Worm (Caenorhabditis elegans) whole organism, L2 larva: ENCODE measurements around the gene Y41G9A.10.

Experiments used
- C34F6.9 ChIP-seq: fragments of 150-350 bp; optimal IDR thresholded peaks from 2 replicates; lab custom pipeline; 2014; ENCODE audit warnings: missing biosample characterization, missing genetic modification characterization
- F13H6.1 ChIP-seq: sonication (generic microtip); optimal IDR thresholded peaks from 2 replicates; lab custom pipeline; 2016; ENCODE audit warnings: missing genetic modification characterization, missing compliant biosample characterization
- R02D3.7 ChIP-seq: fragments of 150-350 bp; optimal IDR thresholded peaks from 2 replicates; lab custom pipeline; 2014; ENCODE audit warnings: missing biosample characterization, missing genetic modification characterization
- alr-1 ChIP-seq: fragments of 150-350 bp; optimal IDR thresholded peaks from 2 replicates; lab custom pipeline; 2014; ENCODE audit warnings: missing biosample characterization, missing genetic modification characterization
- blmp-1 ChIP-seq: sonication (generic microtip); optimal IDR thresholded peaks from 2 replicates; lab custom pipeline; 2017; ENCODE audit warnings: missing genetic modification characterization, mild to moderate bottlenecking, missing compliant biosample characterization, antibody characterized with exemption, moderate library complexity; ENCODE audit not compliant: insufficient read depth
- ceh-16 ChIP-seq: fragments of 150-350 bp; optimal IDR thresholded peaks from 2 replicates; lab custom pipeline; 2014; ENCODE audit warnings: missing biosample characterization, missing genetic modification characterization
- ceh-82 ChIP-seq: fragments of 150-350 bp; optimal IDR thresholded peaks from 2 replicates; lab custom pipeline; 2014; ENCODE audit warnings: missing biosample characterization, missing genetic modification characterization
- crh-2 ChIP-seq: sonication (generic microtip); optimal IDR thresholded peaks from 2 replicates; lab custom pipeline; 2017; ENCODE audit warnings: missing biosample characterization, missing genetic modification characterization
- dmd-4 ChIP-seq: sonication (generic microtip); optimal IDR thresholded peaks from 2 replicates; lab custom pipeline; 2017; ENCODE audit warnings: missing biosample characterization, missing genetic modification characterization
- egl-27 ChIP-seq: sonication (generic microtip); optimal IDR thresholded peaks from 3 replicates; lab custom pipeline; 2017; ENCODE audit warnings: missing biosample characterization, missing genetic modification reagents, missing genetic modification characterization
- elt-1 ChIP-seq: fragments of 150-350 bp; optimal IDR thresholded peaks from 2 replicates; lab custom pipeline; 2014; ENCODE audit warnings: missing biosample characterization, missing genetic modification characterization
- elt-3 ChIP-seq: sonication (generic microtip); optimal IDR thresholded peaks from 2 replicates; lab custom pipeline; 2017; ENCODE audit warnings: missing biosample characterization, missing genetic modification characterization
- fos-1 ChIP-seq: fragments of 150-350 bp; optimal IDR thresholded peaks from 2 replicates; lab custom pipeline; 2014; ENCODE audit warnings: missing biosample characterization, missing genetic modification characterization
- gmeb-1 ChIP-seq: fragments of 150-350 bp; optimal IDR thresholded peaks from 2 replicates; lab custom pipeline; 2014; ENCODE audit warnings: missing biosample characterization, missing genetic modification characterization
- lin-11 ChIP-seq: fragments of 150-350 bp; sonication (generic microtip); optimal IDR thresholded peaks from 2 replicates; lab custom pipeline; 2014; ENCODE audit warnings: missing biosample characterization, missing genetic modification characterization, inconsistent platforms, mixed read lengths
- lin-13 ChIP-seq: fragments of 150-350 bp; optimal IDR thresholded peaks from 2 replicates; lab custom pipeline; 2014; ENCODE audit warnings: missing biosample characterization, missing genetic modification reagents, missing genetic modification characterization
- mab-5 ChIP-seq: fragments of 150-350 bp; optimal IDR thresholded peaks from 2 replicates; lab custom pipeline; 2014; ENCODE audit warnings: missing biosample characterization, missing genetic modification characterization
- mdl-1 ChIP-seq, 2 experiments: fragments of 150-350 bp in 1 of 2; sonication (generic microtip) in 1 of 2; optimal IDR thresholded peaks; 2 replicates each; lab custom pipeline; 2017; ENCODE audit warnings: missing biosample characterization in 2 of 2, missing genetic modification characterization in 2 of 2
- nhr-10 ChIP-seq: sonication (generic microtip); optimal IDR thresholded peaks from 2 replicates; lab custom pipeline; 2017; ENCODE audit warnings: missing biosample characterization, missing genetic modification characterization
- nhr-11 ChIP-seq: fragments of 150-350 bp; optimal IDR thresholded peaks from 2 replicates; lab custom pipeline; 2014; ENCODE audit warnings: missing biosample characterization, missing genetic modification characterization
- nhr-12 ChIP-seq: fragments of 150-350 bp; optimal IDR thresholded peaks from 2 replicates; lab custom pipeline; 2014; ENCODE audit warnings: missing biosample characterization, missing genetic modification characterization
- nhr-129 ChIP-seq: fragments of 150-350 bp; optimal IDR thresholded peaks from 2 replicates; lab custom pipeline; 2014; ENCODE audit warnings: missing biosample characterization, missing genetic modification characterization
- nhr-21 ChIP-seq: fragments of 150-350 bp; optimal IDR thresholded peaks from 2 replicates; lab custom pipeline; 2014; ENCODE audit warnings: missing biosample characterization, missing genetic modification characterization
- nhr-23 ChIP-seq: fragments of 150-350 bp; optimal IDR thresholded peaks from 2 replicates; lab custom pipeline; 2014; ENCODE audit warnings: missing biosample characterization, missing genetic modification reagents, missing genetic modification characterization
- nhr-237 ChIP-seq: fragments of 150-350 bp; optimal IDR thresholded peaks from 2 replicates; lab custom pipeline; 2014; ENCODE audit warnings: missing biosample characterization, missing genetic modification characterization
- nhr-25 ChIP-seq: fragments of 150-350 bp; sonication (generic microtip); optimal IDR thresholded peaks from 3 replicates; lab custom pipeline; 2014; ENCODE audit warnings: missing biosample characterization, missing genetic modification characterization
- nhr-77 ChIP-seq: fragments of 150-350 bp; optimal IDR thresholded peaks from 2 replicates; lab custom pipeline; 2014; ENCODE audit warnings: missing biosample characterization, missing genetic modification characterization
- peb-1 ChIP-seq: fragments of 150-350 bp; optimal IDR thresholded peaks from 2 replicates; lab custom pipeline; 2014; ENCODE audit warnings: missing biosample characterization, missing genetic modification characterization
- sem-4 ChIP-seq: fragments of 150-350 bp; optimal IDR thresholded peaks from 2 replicates; lab custom pipeline; 2014; ENCODE audit warnings: missing biosample characterization, missing genetic modification reagents, missing genetic modification characterization
- skn-1 ChIP-seq: sonication (generic microtip); optimal IDR thresholded peaks from 2 replicates; lab custom pipeline; 2017; ENCODE audit warnings: missing biosample characterization, missing genetic modification characterization
- sma-3 ChIP-seq: sonication (generic microtip); optimal IDR thresholded peaks from 2 replicates; lab custom pipeline; 2016; ENCODE audit warnings: missing genetic modification reagents, missing genetic modification characterization, missing compliant biosample characterization
- snpc-4 ChIP-seq: fragments of 150-350 bp; optimal IDR thresholded peaks from 2 replicates; lab custom pipeline; 2014; ENCODE audit warnings: missing biosample characterization, missing genetic modification characterization
- unc-39 ChIP-seq: fragments of 150-350 bp; optimal IDR thresholded peaks from 2 replicates; lab custom pipeline; 2014; ENCODE audit warnings: missing biosample characterization, missing genetic modification characterization
- unc-55 ChIP-seq: fragments of 150-350 bp; sonication (generic microtip); optimal IDR thresholded peaks from 3 replicates; lab custom pipeline; 2014; ENCODE audit warnings: missing biosample characterization, missing genetic modification reagents, missing genetic modification characterization
- zag-1 ChIP-seq: fragments of 150-350 bp; optimal IDR thresholded peaks from 2 replicates; lab custom pipeline; 2014; ENCODE audit warnings: missing biosample characterization, missing genetic modification characterization
- ztf-1 ChIP-seq: fragments of 200-800 bp; sonication (Bioruptor generic); conservative IDR thresholded peaks from 2 replicates; pipeline ENCODE4 v1.3.6; 2022; ENCODE audit warnings: missing genetic modification characterization, missing compliant biosample characterization
- ztf-11 ChIP-seq: sonication (generic microtip); optimal IDR thresholded peaks from 2 replicates; lab custom pipeline; 2017; ENCODE audit warnings: missing biosample characterization, missing genetic modification characterization
- ztf-4 ChIP-seq: fragments of 150-350 bp; optimal IDR thresholded peaks from 2 replicates; lab custom pipeline; 2014; ENCODE audit warnings: missing biosample characterization, missing genetic modification characterization

Y41G9A.10 gene

DNA sequence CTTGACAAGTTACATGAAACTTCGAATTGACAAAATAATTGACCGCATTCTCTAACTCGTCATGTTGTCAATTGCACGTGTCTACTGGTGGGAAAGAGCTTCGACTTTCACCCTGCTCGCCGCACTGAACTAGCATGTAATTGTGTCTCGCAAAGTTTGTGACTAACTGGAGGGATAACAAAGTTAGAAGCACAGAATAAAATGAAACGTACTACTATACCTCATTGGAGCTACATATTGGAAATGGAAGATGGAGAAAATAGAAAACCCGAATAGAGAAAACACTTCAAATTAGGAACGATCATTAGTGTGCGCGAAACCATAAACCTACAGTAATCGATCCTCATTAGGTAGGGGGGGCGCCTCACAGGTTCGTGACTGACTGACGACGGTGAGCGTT is 18.8 kb downstream of the Y41G9A.10 start:
- TF ChIP-seq gmeb-1 (tag; lab: Kevin White, UChicago): no peak
- no peak for TF ChIP-seq elt-3 (tag; lab: Kevin White, UChicago)
- TF ChIP-seq nhr-25 (tag; lab: Kevin White, UChicago): no peak
- no peak for TF ChIP-seq sma-3
- no peak for TF ChIP-seq sem-4 (tag; lab: Kevin White, UChicago)
- no peak for TF ChIP-seq egl-27 (tag; lab: Kevin White, UChicago)
- TF ChIP-seq dmd-4 (tag; lab: Kevin White, UChicago): no peak
- TF ChIP-seq nhr-12 (tag; lab: Kevin White, UChicago): no peak

ce11 chrX:2925950-2926349 is 20.4 kb downstream of the Y41G9A.10 start:
- no peak for TF ChIP-seq lin-13 (GFP tag; lab: Kevin White, UChicago)
- TF ChIP-seq elt-3 (tag; lab: Kevin White, UChicago): no peak
- TF ChIP-seq zag-1 (tag; lab: Kevin White, UChicago): no peak
- TF ChIP-seq skn-1: no peak
- TF ChIP-seq, all 48 proteins: peak for 0

ce11 chrX:2924438-2924837 is 21.9 kb downstream of the Y41G9A.10 start:
- TF ChIP-seq gmeb-1 (tag; lab: Kevin White, UChicago) (no peak), unc-39 (tag; lab: Kevin White, UChicago) (no peak), nhr-23 (tag; lab: Kevin White, UChicago) (no peak), nhr-237 (tag; lab: Kevin White, UChicago) (no peak), snpc-4 (no peak), unc-55 (no peak), elt-1 (no peak), egl-27 (tag; lab: Kevin White, UChicago) (no peak), peb-1 (tag; lab: Kevin White, UChicago) (no peak)

ce11 chrX:2923888-2924287 is 22.5 kb downstream of the Y41G9A.10 start, which contains the start of gene hst-3.2:
hst-3.2 (minus strand) TSS chrX:2923988.
- TF ChIP-seq alr-1 (tag; lab: Kevin White, UChicago): no peak
- no peak for TF ChIP-seq F13H6.1 (tag; lab: Kevin White, UChicago)
- no peak for TF ChIP-seq skn-1
- TF ChIP-seq nhr-10 (tag; lab: Kevin White, UChicago): no peak
- TF ChIP-seq nhr-77: no peak
- TF ChIP-seq C34F6.9 (tag; lab: Kevin White, UChicago): no peak
- no peak for TF ChIP-seq nhr-23 (tag; lab: Kevin White, UChicago)
- TF ChIP-seq R02D3.7 (tag; lab: Kevin White, UChicago): no peak
- no peak for TF ChIP-seq lin-13 (GFP tag; lab: Kevin White, UChicago)
- TF ChIP-seq mab-5: no peak
- no peak for TF ChIP-seq peb-1 (tag; lab: Kevin White, UChicago)
- no peak for TF ChIP-seq snpc-4
- no peak for TF ChIP-seq ztf-4
- no peak for TF ChIP-seq sem-4 (tag; lab: Kevin White, UChicago)
- TF ChIP-seq blmp-1 (tag; lab: Kevin White, UChicago): no peak
- TF ChIP-seq nhr-21 (tag; lab: Kevin White, UChicago): no peak
- no peak for TF ChIP-seq nhr-11
- TF ChIP-seq crh-2: no peak
- TF ChIP-seq, all 48 proteins: peak for 0

DNA sequence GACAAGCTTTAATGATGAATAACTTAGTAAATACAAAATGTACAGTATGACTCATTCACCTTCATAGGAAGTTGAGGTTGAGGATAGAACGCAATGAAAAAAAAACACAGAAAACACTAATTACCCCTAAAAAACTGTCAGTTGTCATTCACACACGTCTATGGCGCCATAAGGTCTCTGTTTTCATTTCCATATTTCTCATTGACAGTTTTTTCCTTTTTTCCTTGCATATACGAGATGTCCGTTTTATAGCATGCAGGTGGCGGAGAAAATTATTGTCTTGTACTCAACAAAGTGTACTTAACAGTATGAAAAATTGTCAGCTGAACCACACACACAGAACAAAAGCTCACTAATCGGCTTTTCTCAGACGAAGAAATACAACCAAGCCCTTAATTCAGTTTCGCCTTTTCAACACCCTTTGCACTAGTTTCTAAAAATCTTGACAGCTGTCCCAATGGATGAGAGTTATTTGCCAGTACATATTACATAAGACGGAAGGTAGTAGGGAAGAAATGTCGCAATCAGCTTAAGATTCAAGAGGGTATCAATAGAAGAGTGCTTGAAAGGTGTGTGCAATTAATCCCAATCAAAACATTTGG is 23.7 kb downstream of the Y41G9A.10 start:
- TF ChIP-seq nhr-129 (tag; lab: Kevin White, UChicago): no peak
- TF ChIP-seq ztf-1 (GFP tag; lab: Robert Waterston, UW): no peak
- TF ChIP-seq nhr-25 (tag; lab: Kevin White, UChicago): no peak
- TF ChIP-seq nhr-12 (tag; lab: Kevin White, UChicago): no peak
- no peak for TF ChIP-seq nhr-21 (tag; lab: Kevin White, UChicago)
- TF ChIP-seq sem-4 (tag; lab: Kevin White, UChicago): no peak
- TF ChIP-seq dmd-4 (tag; lab: Kevin White, UChicago): no peak
- TF ChIP-seq F13H6.1 (tag; lab: Kevin White, UChicago): no peak
- no peak for TF ChIP-seq C34F6.9 (tag; lab: Kevin White, UChicago)
- no peak for TF ChIP-seq zag-1 (tag; lab: Kevin White, UChicago)
- TF ChIP-seq ztf-11: no peak
- no peak for TF ChIP-seq snpc-4
- TF ChIP-seq elt-1: no peak
- TF ChIP-seq ceh-16 (tag; lab: Kevin White, UChicago): no peak
- TF ChIP-seq lin-11 (tag; lab: Kevin White, UChicago): no peak
- TF ChIP-seq mdl-1 (tag; optimal IDR thresholded peaks at IDR 0.05; lab: Kevin White, UChicago): no peak
- no peak for TF ChIP-seq nhr-23 (tag; lab: Kevin White, UChicago)
- no peak for TF ChIP-seq ceh-82 (tag; lab: Kevin White, UChicago)
- no peak for TF ChIP-seq fos-1 (tag; lab: Kevin White, UChicago)
- no peak for TF ChIP-seq alr-1 (tag; lab: Kevin White, UChicago)
- TF ChIP-seq, all 48 proteins: peak for 0
